Fruit fly (Drosophila melanogaster): ENCODE measurements around the gene CG13310.

Gene CG13310

DNA sequence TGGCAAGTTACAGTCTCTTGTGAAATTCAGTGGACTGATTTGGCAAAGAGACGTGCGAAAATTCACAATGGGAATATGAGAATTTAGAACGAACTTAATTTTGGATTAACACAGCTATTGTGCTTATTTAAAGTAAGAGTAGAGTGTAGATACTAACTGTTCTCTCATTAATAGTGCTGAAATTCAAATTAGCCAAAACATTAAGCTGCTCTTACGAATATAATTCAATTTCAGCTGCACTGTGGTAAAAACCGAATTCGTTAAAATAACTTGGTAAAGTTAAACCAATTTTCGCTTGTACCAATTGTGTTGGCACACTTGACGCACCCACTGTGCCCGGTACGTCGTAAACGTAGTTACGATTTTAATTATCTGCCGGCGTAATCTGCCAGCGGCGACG lies 32.5 kb downstream of the CG13310 start (continued):
- TF ChIP-seq Jarid2 (GFP tag; optimal IDR thresholded peaks at IDR 0.05) (no peak), CG4730 (GFP tag; IDR thresholded peaks at IDR 0.05) (no peak), tap (tag; optimal IDR thresholded peaks at IDR 0.05) (no peak), CG10565 (GFP tag; optimal IDR thresholded peaks at IDR 0.05) (no peak), Mad (GFP tag; optimal IDR thresholded peaks at IDR 0.05) (no peak), grn (GFP tag; optimal IDR thresholded peaks at IDR 0.05) (peak; percentile 12), Sin3A (optimal IDR thresholded peaks at IDR 0.05) (no peak), HHEX (GFP tag; optimal IDR thresholded peaks at IDR 0.05) (peak; percentile 54), CG10209 (GFP tag; optimal IDR thresholded peaks at IDR 0.05) (peak; percentile 42), CG14014 (GFP tag; IDR thresholded peaks at IDR 0.05) (no peak; the same call in 1 of the 2 replicates), esg (GFP tag; conservative IDR thresholded peaks at IDR 0.05) (peak; percentile 40; the same call in 1 of the 2 replicates), CG10366 (GFP tag; IDR thresholded peaks at IDR 0.05) (no peak), tx (GFP tag; optimal IDR thresholded peaks at IDR 0.05) (peak; percentile 10), CG11723 (GFP tag; optimal IDR thresholded peaks at IDR 0.05) (peak; percentile 26), pan (optimal IDR thresholded peaks at IDR 0.05) (no peak), pan (GFP tag; optimal IDR thresholded peaks at IDR 0.05 in 1 of 2, IDR thresholded peaks at IDR 0.05 in 1 of 2) (peak in 1 of 2 experiments; percentile 48), Hr3 (GFP tag; optimal IDR thresholded peaks at IDR 0.05) (no peak), Hsf (GFP tag; optimal IDR thresholded peaks at IDR 0.05) (peak; percentile 24), CG6813 (GFP tag; optimal IDR thresholded peaks at IDR 0.05) (no peak), croc (GFP tag; conservative IDR thresholded peaks at IDR 0.05) (no peak), CG18619 (GFP tag; optimal IDR thresholded peaks at IDR 0.05) (peak; percentile 52), cad (GFP tag; optimal IDR thresholded peaks at IDR 0.05) (no peak), Sox102F (GFP tag; optimal IDR thresholded peaks at IDR 0.05) (peak; percentile 21), CG10274 (GFP tag; optimal IDR thresholded peaks at IDR 0.05) (peak; percentile 31), klu (GFP tag; IDR thresholded peaks at IDR 0.05) (no peak), CG6765 (GFP tag; optimal IDR thresholded peaks at IDR 0.05) (peak; percentile 42), CG7839 (tag; optimal IDR thresholded peaks at IDR 0.05) (peak; percentile 72), cato (GFP tag; optimal IDR thresholded peaks at IDR 0.05; ENCODE audit: borderline replicate concordance) (no peak), CG13424 (tag; optimal IDR thresholded peaks at IDR 0.05) (peak; percentile 22), NC2α (GFP tag; optimal IDR thresholded peaks at IDR 0.05) (no peak), Six4 (GFP tag; optimal IDR thresholded peaks at IDR 0.05) (no peak), zf30C (GFP tag; optimal IDR thresholded peaks at IDR 0.05) (no peak), Ptx1 (GFP tag; IDR thresholded peaks at IDR 0.05) (peak; percentile 54; the same call in 1 of the 2 replicates), sd (tag; optimal IDR thresholded peaks at IDR 0.05) (no peak), CG32772 (GFP tag; IDR thresholded peaks at IDR 0.05) (no peak), CG7556 (GFP tag; optimal IDR thresholded peaks at IDR 0.05) (peak; percentile 64), H15 (GFP tag; IDR thresholded peaks at IDR 0.05) (no peak), HmgD (GFP tag; optimal IDR thresholded peaks at IDR 0.05) (no peak), trem (tag; optimal IDR thresholded peaks at IDR 0.05) (no peak), CG1792 (GFP tag; optimal IDR thresholded peaks at IDR 0.05) (no peak), CG8944 (GFP tag; optimal IDR thresholded peaks at IDR 0.05) (no peak), D19B (GFP tag; optimal IDR thresholded peaks at IDR 0.05) (peak; percentile 11), az2 (GFP tag; optimal IDR thresholded peaks at IDR 0.05) (no peak), her (GFP tag; optimal IDR thresholded peaks at IDR 0.05) (peak; percentile 42), fd102C (GFP tag; optimal IDR thresholded peaks at IDR 0.05) (no peak), CG12071 (GFP tag; optimal IDR thresholded peaks at IDR 0.05) (peak; percentile 12), da (GFP tag; optimal IDR thresholded peaks at IDR 0.05) (no peak), CG17328 (GFP tag; IDR thresholded peaks at IDR 0.05) (no peak), CG1024 (GFP tag; IDR thresholded peaks at IDR 0.05) (no peak), CG14441 (GFP tag; IDR thresholded peaks at IDR 0.05) (peak; percentile 38; the same call in 1 of the 2 replicates), Gsc (GFP tag; IDR thresholded peaks at IDR 0.05) (no peak), Doc2 (GFP tag; IDR thresholded peaks at IDR 0.05) (no peak), fd96Cb (tag; optimal IDR thresholded peaks at IDR 0.05) (no peak)

All from whole organism, embryonic.